Worm (Caenorhabditis elegans) whole organism, L2 larva: ENCODE data around the gene F54E7.6.

ENCODE experiments used
- F13H6.1 ChIP-seq: sonication (generic microtip); optimal IDR thresholded peaks from 2 replicates; lab custom pipeline; 2016; ENCODE audit warnings: missing genetic modification characterization, missing compliant biosample characterization
- R02D3.7 ChIP-seq: fragments of 150-350 bp; optimal IDR thresholded peaks from 2 replicates; lab custom pipeline; 2014; ENCODE audit warnings: missing biosample characterization, missing genetic modification characterization
- Y55F3AM.14 ChIP-seq: fragments of 200-800 bp; sonication (Bioruptor generic); optimal IDR thresholded peaks from 2 replicates; lab custom pipeline; 2018; ENCODE audit warnings: mild to moderate bottlenecking, missing genetic modification characterization, missing compliant biosample characterization
- ZK546.5 ChIP-seq: sonication (generic microtip); optimal IDR thresholded peaks from 2 replicates; lab custom pipeline; 2017; ENCODE audit warnings: missing biosample characterization, missing genetic modification characterization
- alr-1 ChIP-seq: fragments of 150-350 bp; optimal IDR thresholded peaks from 2 replicates; lab custom pipeline; 2014; ENCODE audit warnings: missing biosample characterization, missing genetic modification characterization
- aly-2 ChIP-seq: fragments of 150-350 bp; optimal IDR thresholded peaks from 2 replicates; lab custom pipeline; 2014; ENCODE audit warnings: missing biosample characterization, missing genetic modification characterization
- ama-1 ChIP-seq: fragments of 150-350 bp; optimal IDR thresholded peaks from 2 replicates; lab custom pipeline; 2018; ENCODE audit warnings: inconsistent platforms
- blmp-1 ChIP-seq: sonication (generic microtip); optimal IDR thresholded peaks from 2 replicates; lab custom pipeline; 2017; ENCODE audit warnings: missing genetic modification characterization, mild to moderate bottlenecking, missing compliant biosample characterization, antibody characterized with exemption, moderate library complexity; ENCODE audit not compliant: insufficient read depth
- ceh-16 ChIP-seq: fragments of 150-350 bp; optimal IDR thresholded peaks from 2 replicates; lab custom pipeline; 2014; ENCODE audit warnings: missing biosample characterization, missing genetic modification characterization
- ceh-82 ChIP-seq: fragments of 150-350 bp; optimal IDR thresholded peaks from 2 replicates; lab custom pipeline; 2014; ENCODE audit warnings: missing biosample characterization, missing genetic modification characterization
- crh-2 ChIP-seq: sonication (generic microtip); optimal IDR thresholded peaks from 2 replicates; lab custom pipeline; 2017; ENCODE audit warnings: missing biosample characterization, missing genetic modification characterization
- dmd-4 ChIP-seq: sonication (generic microtip); optimal IDR thresholded peaks from 2 replicates; lab custom pipeline; 2017; ENCODE audit warnings: missing biosample characterization, missing genetic modification characterization
- egl-27 ChIP-seq: sonication (generic microtip); optimal IDR thresholded peaks from 3 replicates; lab custom pipeline; 2017; ENCODE audit warnings: missing biosample characterization, missing genetic modification reagents, missing genetic modification characterization
- elt-3 ChIP-seq: sonication (generic microtip); optimal IDR thresholded peaks from 2 replicates; lab custom pipeline; 2017; ENCODE audit warnings: missing biosample characterization, missing genetic modification characterization
- fos-1 ChIP-seq: fragments of 150-350 bp; optimal IDR thresholded peaks from 2 replicates; lab custom pipeline; 2014; ENCODE audit warnings: missing biosample characterization, missing genetic modification characterization
- gmeb-1 ChIP-seq: fragments of 150-350 bp; optimal IDR thresholded peaks from 2 replicates; lab custom pipeline; 2014; ENCODE audit warnings: missing biosample characterization, missing genetic modification characterization
- lin-11 ChIP-seq: fragments of 150-350 bp; sonication (generic microtip); optimal IDR thresholded peaks from 2 replicates; lab custom pipeline; 2014; ENCODE audit warnings: missing biosample characterization, missing genetic modification characterization, inconsistent platforms, mixed read lengths
- lin-13 ChIP-seq: fragments of 150-350 bp; optimal IDR thresholded peaks from 2 replicates; lab custom pipeline; 2014; ENCODE audit warnings: missing biosample characterization, missing genetic modification reagents, missing genetic modification characterization
- lin-39 ChIP-seq: fragments of 150-350 bp; optimal IDR thresholded peaks from 2 replicates; lab custom pipeline; 2014; ENCODE audit warnings: missing biosample characterization, missing genetic modification reagents, missing genetic modification characterization
- lsy-2 ChIP-seq, 2 experiments: fragments of 150-350 bp in 1 of 2; sonication (generic microtip) in 1 of 2; optimal IDR thresholded peaks; 2 replicates each; lab custom pipeline; 2014 to 2017; ENCODE audit warnings: missing biosample characterization in 2 of 2, missing genetic modification characterization in 2 of 2
- mab-5 ChIP-seq: fragments of 150-350 bp; optimal IDR thresholded peaks from 2 replicates; lab custom pipeline; 2014; ENCODE audit warnings: missing biosample characterization, missing genetic modification characterization
- mbf-1 ChIP-seq: sonication (generic microtip); optimal IDR thresholded peaks from 2 replicates; lab custom pipeline; 2017; ENCODE audit warnings: missing biosample characterization, missing genetic modification characterization
- mdl-1 ChIP-seq, 2 experiments: fragments of 150-350 bp in 1 of 2; sonication (generic microtip) in 1 of 2; optimal IDR thresholded peaks; 2 replicates each; lab custom pipeline; 2017; ENCODE audit warnings: missing biosample characterization in 2 of 2, missing genetic modification characterization in 2 of 2
- nhr-10 ChIP-seq: sonication (generic microtip); optimal IDR thresholded peaks from 2 replicates; lab custom pipeline; 2017; ENCODE audit warnings: missing biosample characterization, missing genetic modification characterization
- nhr-11 ChIP-seq: fragments of 150-350 bp; optimal IDR thresholded peaks from 2 replicates; lab custom pipeline; 2014; ENCODE audit warnings: missing biosample characterization, missing genetic modification characterization
- nhr-12 ChIP-seq: fragments of 150-350 bp; optimal IDR thresholded peaks from 2 replicates; lab custom pipeline; 2014; ENCODE audit warnings: missing biosample characterization, missing genetic modification characterization
- nhr-129 ChIP-seq: fragments of 150-350 bp; optimal IDR thresholded peaks from 2 replicates; lab custom pipeline; 2014; ENCODE audit warnings: missing biosample characterization, missing genetic modification characterization
- nhr-21 ChIP-seq: fragments of 150-350 bp; optimal IDR thresholded peaks from 2 replicates; lab custom pipeline; 2014; ENCODE audit warnings: missing biosample characterization, missing genetic modification characterization
- nhr-23 ChIP-seq: fragments of 150-350 bp; optimal IDR thresholded peaks from 2 replicates; lab custom pipeline; 2014; ENCODE audit warnings: missing biosample characterization, missing genetic modification reagents, missing genetic modification characterization
- nhr-25 ChIP-seq: fragments of 150-350 bp; sonication (generic microtip); optimal IDR thresholded peaks from 3 replicates; lab custom pipeline; 2014; ENCODE audit warnings: missing biosample characterization, missing genetic modification characterization
- nhr-6 ChIP-seq: fragments of 150-350 bp; optimal IDR thresholded peaks from 2 replicates; lab custom pipeline; 2014; ENCODE audit warnings: missing biosample characterization, missing genetic modification characterization
- nhr-77 ChIP-seq: fragments of 150-350 bp; optimal IDR thresholded peaks from 2 replicates; lab custom pipeline; 2014; ENCODE audit warnings: missing biosample characterization, missing genetic modification characterization
- peb-1 ChIP-seq: fragments of 150-350 bp; optimal IDR thresholded peaks from 2 replicates; lab custom pipeline; 2014; ENCODE audit warnings: missing biosample characterization, missing genetic modification characterization
- sem-4 ChIP-seq: fragments of 150-350 bp; optimal IDR thresholded peaks from 2 replicates; lab custom pipeline; 2014; ENCODE audit warnings: missing biosample characterization, missing genetic modification reagents, missing genetic modification characterization
- skn-1 ChIP-seq: sonication (generic microtip); optimal IDR thresholded peaks from 2 replicates; lab custom pipeline; 2017; ENCODE audit warnings: missing biosample characterization, missing genetic modification characterization
- sma-3 ChIP-seq: sonication (generic microtip); optimal IDR thresholded peaks from 2 replicates; lab custom pipeline; 2016; ENCODE audit warnings: missing genetic modification reagents, missing genetic modification characterization, missing compliant biosample characterization
- sma-9 ChIP-seq, 2 experiments: fragments of 150-350 bp in 1 of 2; sonication (generic microtip) in 1 of 2; optimal IDR thresholded peaks; 2 replicates each; lab custom pipeline; 2014 to 2016; ENCODE audit warnings: missing genetic modification characterization in 2 of 2, mild to moderate bottlenecking in 1 of 2, missing biosample characterization in 1 of 2, missing compliant biosample characterization in 1 of 2, missing genetic modification reagents in 1 of 2, moderate library complexity in 1 of 2
- snpc-4 ChIP-seq: fragments of 150-350 bp; optimal IDR thresholded peaks from 2 replicates; lab custom pipeline; 2014; ENCODE audit warnings: missing biosample characterization, missing genetic modification characterization
- unc-39 ChIP-seq: fragments of 150-350 bp; optimal IDR thresholded peaks from 2 replicates; lab custom pipeline; 2014; ENCODE audit warnings: missing biosample characterization, missing genetic modification characterization
- unc-55 ChIP-seq: fragments of 150-350 bp; sonication (generic microtip); optimal IDR thresholded peaks from 3 replicates; lab custom pipeline; 2014; ENCODE audit warnings: missing biosample characterization, missing genetic modification reagents, missing genetic modification characterization
- unc-62 ChIP-seq: fragments of 150-350 bp; optimal IDR thresholded peaks from 2 replicates; lab custom pipeline; 2014; ENCODE audit warnings: missing biosample characterization, missing genetic modification reagents, missing genetic modification characterization
- ztf-11 ChIP-seq: sonication (generic microtip); optimal IDR thresholded peaks from 2 replicates; lab custom pipeline; 2017; ENCODE audit warnings: missing biosample characterization, missing genetic modification characterization
- ztf-4 ChIP-seq: fragments of 150-350 bp; optimal IDR thresholded peaks from 2 replicates; lab custom pipeline; 2014; ENCODE audit warnings: missing biosample characterization, missing genetic modification characterization

The F54E7.6 gene

DNA sequence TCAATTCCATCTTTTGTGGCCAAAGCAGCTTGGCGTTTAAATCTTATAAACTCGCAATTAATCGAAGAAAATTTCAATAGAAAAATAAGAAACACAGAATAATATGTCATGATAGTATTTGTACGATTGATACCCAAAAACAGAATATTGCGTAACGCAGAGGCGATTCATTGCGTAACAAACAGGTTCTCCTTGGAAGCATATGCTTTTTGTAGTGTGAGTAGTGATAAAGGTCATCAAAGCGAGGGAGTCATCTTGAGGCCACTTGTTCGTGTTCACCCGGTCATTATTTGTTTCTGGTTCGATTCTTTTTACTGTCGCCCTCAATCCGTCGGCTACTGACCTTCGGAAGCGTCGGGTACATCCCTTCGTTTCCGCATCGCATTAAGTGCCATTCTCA is at the start of gene F54E7.6:
TSS of gene F54E7.6 (minus strand) at position 110 of the 400 bp plus-strand sequence.
- TF ChIP-seq nhr-25 (tag; lab: Kevin White, UChicago) (peak; percentile 57), mab-5 (tag; lab: Kevin White, UChicago) (no peak)

ce11 chrIII:5710676-5711075 is 49.8 kb upstream of the F54E7.6 start:
- TF ChIP-seq R02D3.7 (no peak), nhr-12 (no peak), sem-4 (tag; lab: Kevin White, UChicago) (no peak), nhr-21 (peak; percentile 83), mbf-1 (tag; lab: Kevin White, UChicago) (no peak), Y55F3AM.14 (GFP tag; lab: Kevin White, UChicago) (no peak), lsy-2 (tag; optimal IDR thresholded peaks at IDR 0.05; lab: Kevin White, UChicago) (peak in 1 of 2 experiments; percentile 81), nhr-77 (tag; lab: Kevin White, UChicago) (no peak), nhr-10 (tag; lab: Kevin White, UChicago) (no peak), skn-1 (no peak), unc-62 (no peak), elt-3 (tag; lab: Kevin White, UChicago) (no peak), lin-11 (tag; lab: Kevin White, UChicago) (no peak), lin-13 (GFP tag; lab: Kevin White, UChicago) (peak; percentile 5), nhr-11 (no peak), alr-1 (tag; lab: Kevin White, UChicago) (no peak), mab-5 (tag; lab: Kevin White, UChicago) (no peak), gmeb-1 (tag; lab: Kevin White, UChicago) (peak; percentile 10), unc-39 (no peak), sma-9 (GFP tag; optimal IDR thresholded peaks at IDR 0.05; lab: Kevin White, UChicago) (peak; percentile 43), sma-9 (tag; optimal IDR thresholded peaks at IDR 0.05; lab: Kevin White, UChicago) (no peak), ztf-11 (tag; lab: Kevin White, UChicago) (no peak), mdl-1 (tag; optimal IDR thresholded peaks at IDR 0.05; lab: Kevin White, UChicago) (no peak), egl-27 (no peak), fos-1 (tag; lab: Kevin White, UChicago) (peak; percentile 36), crh-2 (tag; lab: Kevin White, UChicago) (no peak), aly-2 (tag; lab: Kevin White, UChicago) (no peak), nhr-23 (no peak), blmp-1 (tag; lab: Kevin White, UChicago) (peak; percentile 7), ztf-4 (tag; lab: Kevin White, UChicago) (no peak), nhr-129 (tag; lab: Kevin White, UChicago) (peak; percentile 26), dmd-4 (no peak), snpc-4 (tag; lab: Kevin White, UChicago) (no peak), peb-1 (no peak), sma-3 (peak; percentile 29), ceh-82 (tag; lab: Kevin White, UChicago) (no peak), lin-39 (tag; lab: Kevin White, UChicago) (no peak)

DNA sequence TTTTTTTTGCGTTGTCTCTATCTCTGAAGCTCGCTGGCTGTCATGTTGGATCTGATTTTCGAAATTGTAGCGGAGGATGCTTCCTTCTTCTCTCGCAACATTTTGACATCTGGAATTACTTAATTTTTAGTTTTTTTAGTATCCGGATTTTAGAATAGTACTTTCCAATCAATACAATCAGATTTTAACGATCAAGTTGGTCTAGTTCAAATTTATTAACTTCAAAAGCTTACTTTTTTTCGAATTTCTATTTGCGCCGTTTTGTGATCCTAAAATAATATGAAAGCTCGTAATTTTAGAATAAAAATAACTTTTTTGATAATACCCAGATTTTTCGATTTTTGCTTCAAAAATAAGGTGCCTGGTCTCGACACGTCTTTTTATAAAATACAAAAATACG is 49.2 kb upstream of the F54E7.6 start, which contains the start of gene B0336.12:
TSS of gene B0336.12 (minus strand) at position 101 of the 400 bp plus-strand sequence.
- no peak for TF ChIP-seq mbf-1 (tag; lab: Kevin White, UChicago)
- TF ChIP-seq nhr-23: no peak
- no peak for TF ChIP-seq nhr-25 (tag; lab: Kevin White, UChicago)

DNA sequence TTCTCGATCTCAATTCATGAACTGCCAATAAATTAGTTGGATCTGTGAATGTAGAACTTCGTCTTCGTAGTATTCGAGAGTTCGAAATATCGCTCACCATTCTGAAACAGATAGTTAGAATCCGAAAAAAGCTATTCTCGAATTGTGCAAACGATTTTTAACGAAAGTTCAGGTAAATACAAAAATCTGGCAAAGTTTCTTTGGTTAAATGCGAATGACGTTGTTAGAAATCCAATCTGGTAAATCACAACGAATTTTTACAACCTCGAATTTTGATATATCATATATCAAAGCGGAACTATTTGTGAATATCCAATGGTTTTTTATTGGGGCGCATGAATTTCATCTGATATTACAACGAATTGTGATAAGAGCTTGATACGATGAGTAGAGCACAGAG is 48.3 kb upstream of the F54E7.6 start, which contains the start of gene hpo-28:
TSS of gene hpo-28 (minus strand) at position 101 of the 400 bp plus-strand sequence.
- no peak for TF ChIP-seq crh-2 (tag; lab: Kevin White, UChicago)
- TF ChIP-seq unc-55 (GFP tag; lab: Kevin White, UChicago): no peak
- no peak for TF ChIP-seq gmeb-1 (tag; lab: Kevin White, UChicago)
- TF ChIP-seq nhr-25 (tag; lab: Kevin White, UChicago): no peak
- TF ChIP-seq ama-1: no peak
- no peak for TF ChIP-seq mab-5 (tag; lab: Kevin White, UChicago)
- no peak for TF ChIP-seq unc-39
- no peak for TF ChIP-seq mdl-1 (tag; optimal IDR thresholded peaks at IDR 0.05; lab: Kevin White, UChicago)
- TF ChIP-seq ZK546.5 (tag; lab: Kevin White, UChicago): no peak
- TF ChIP-seq nhr-77 (tag; lab: Kevin White, UChicago): no peak
- no peak for TF ChIP-seq nhr-6 (tag; lab: Kevin White, UChicago)
- TF ChIP-seq blmp-1 (tag; lab: Kevin White, UChicago): no peak
- TF ChIP-seq sma-9 (GFP tag; optimal IDR thresholded peaks at IDR 0.05; lab: Kevin White, UChicago): no peak
- no peak for TF ChIP-seq sma-9 (tag; optimal IDR thresholded peaks at IDR 0.05; lab: Kevin White, UChicago)
- no peak for TF ChIP-seq R02D3.7
- no peak for TF ChIP-seq nhr-129 (tag; lab: Kevin White, UChicago)
- no peak for TF ChIP-seq sem-4 (tag; lab: Kevin White, UChicago)
- TF ChIP-seq peb-1: no peak
- TF ChIP-seq F13H6.1 (tag; lab: Kevin White, UChicago): no peak
- TF ChIP-seq ceh-16 (tag; lab: Kevin White, UChicago): no peak
- no peak for TF ChIP-seq lsy-2 (tag; optimal IDR thresholded peaks at IDR 0.05; lab: Kevin White, UChicago)
